Fruit fly (Drosophila melanogaster) ovary, adult (tissue): ENCODE measurements around the gene Rev1.

Experiments
- CG17801 ChIP-seq: fragments of 200-800 bp; optimal IDR thresholded peaks from 2 replicates; lab custom pipeline; 2019; ENCODE audit warnings: missing biosample characterization, mild to moderate bottlenecking, missing genetic modification characterization, moderate library complexity; ENCODE audit not compliant: partially characterized antibody

Gene Rev1

DNA sequence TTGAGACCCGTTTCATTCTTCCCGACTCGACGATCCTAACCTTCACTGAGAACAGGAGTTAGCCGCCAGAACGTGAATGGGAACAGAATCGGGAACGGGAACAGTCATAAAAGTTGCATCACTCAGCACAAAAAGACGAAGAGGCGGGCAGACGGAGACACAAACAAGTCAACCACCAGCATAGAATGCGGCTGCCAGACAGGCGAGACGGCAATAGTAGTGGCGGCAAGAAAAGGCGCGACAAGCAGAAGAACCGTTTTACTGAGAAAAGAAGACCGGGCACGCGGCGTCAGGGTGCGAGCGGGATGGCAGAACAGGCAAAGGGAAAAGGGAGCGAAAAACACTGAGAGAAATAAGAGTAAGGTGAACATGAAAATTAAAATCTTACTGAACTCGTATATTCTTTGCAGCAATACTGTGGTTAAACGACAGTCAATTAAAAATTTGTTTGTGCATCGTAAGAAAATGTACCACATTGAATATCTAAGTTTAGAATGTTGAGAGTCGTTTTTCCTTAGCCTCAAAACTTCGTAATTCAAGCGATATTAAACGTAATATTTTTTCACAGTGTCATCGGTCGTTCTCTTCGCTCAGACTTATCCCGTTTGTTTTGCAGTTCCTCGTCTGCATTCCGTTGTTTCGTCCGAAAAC is 13.7 kb upstream of the Rev1 start:
- peak; percentile 88 for TF ChIP-seq CG17801 (GFP tag; lab: Kevin White, UChicago)

DNA sequence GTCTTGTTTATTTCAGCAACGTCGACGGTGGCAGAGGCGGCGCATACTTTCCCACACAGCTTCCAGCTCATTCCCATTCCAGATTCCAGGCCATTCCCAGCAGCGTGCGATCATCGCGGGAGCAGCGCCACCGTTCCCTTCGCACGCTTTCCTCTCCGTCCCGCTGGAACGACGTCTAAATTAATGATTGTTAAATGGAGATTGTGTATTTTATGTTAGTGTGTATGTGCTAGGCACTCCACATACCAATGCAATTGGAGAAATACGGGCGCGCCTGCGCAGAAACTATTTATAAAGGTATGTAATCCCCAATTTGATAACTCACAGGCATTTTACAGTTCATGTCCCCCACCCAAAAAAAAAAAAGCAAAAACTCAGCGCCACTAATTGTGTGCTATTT is 12.7 kb upstream of the Rev1 start:
- TF ChIP-seq CG17801 (GFP tag; lab: Kevin White, UChicago): no peak

DNA sequence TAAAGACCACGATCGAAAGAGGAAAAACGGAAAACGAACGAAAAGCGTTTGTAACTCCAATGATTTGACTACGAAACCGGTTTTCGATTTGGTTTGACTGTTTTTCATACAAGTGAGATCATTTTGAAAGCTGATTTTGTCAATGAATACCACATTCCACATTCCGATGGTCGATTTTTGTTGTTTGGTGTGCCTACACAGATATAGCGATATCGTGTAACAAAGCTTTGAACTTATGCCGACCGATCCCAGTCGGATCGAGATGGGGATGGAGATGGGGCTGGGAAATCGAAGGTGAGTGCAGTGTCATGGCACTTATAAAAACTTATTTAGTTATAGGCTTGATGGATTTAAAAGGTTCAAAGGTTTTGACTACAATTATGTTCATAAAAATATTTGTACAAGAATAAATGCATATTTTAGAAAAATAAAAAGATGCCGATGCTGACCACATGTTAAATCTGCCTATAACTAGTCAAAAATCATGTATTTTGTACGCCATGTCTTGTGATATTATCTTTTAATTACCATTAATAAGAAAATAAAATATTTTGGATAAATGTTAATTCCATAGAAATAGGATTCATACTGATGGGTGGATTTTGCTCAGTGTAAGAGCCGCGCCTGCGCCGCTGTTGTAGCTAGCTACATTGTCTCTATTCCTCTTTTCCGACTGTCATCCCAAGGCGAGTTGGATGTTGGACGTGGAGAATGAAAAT is 11.9 kb upstream of the Rev1 start:
- TF ChIP-seq CG17801 (GFP tag; lab: Kevin White, UChicago): no peak

DNA sequence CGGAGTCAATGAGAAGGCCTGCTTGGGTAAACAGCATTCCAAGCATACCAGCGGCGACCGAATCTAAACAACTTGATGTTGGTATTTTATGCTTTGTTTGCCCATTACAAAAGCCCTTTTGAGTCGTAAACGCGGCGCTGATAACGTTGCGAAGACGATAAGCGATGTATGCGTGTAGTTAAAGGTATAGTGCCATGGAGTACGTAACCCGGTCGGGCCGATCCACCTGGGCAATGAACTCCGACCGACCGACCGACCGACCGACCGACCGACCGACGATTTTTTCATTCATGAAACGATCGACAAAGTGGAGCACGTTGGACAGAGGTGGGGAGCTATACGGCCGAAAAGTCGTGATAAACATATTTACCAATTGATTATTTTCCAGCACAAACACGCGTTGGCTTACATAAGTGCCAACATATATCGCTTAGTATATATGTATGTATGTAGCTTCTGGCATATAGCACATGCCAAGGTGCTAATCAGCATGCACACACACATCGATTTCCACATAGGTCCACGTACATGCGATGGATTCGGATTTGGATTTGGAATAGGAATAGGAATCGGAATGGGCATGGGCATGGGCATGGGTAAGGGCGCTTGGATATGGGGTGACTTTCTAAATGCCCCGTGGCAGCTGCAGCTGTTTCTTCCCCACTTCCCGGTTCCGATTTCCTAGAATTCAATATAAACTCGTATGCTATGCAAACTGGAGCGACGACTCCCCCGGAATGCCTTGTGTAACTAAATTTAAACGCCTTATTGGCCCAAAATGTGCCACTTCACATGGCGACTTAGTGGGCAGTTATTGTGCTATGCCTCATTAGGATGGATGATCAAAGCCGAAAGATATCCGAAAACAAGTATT is 11.1 kb upstream of the Rev1 start:
- TF ChIP-seq CG17801 (GFP tag; lab: Kevin White, UChicago): no peak

DNA sequence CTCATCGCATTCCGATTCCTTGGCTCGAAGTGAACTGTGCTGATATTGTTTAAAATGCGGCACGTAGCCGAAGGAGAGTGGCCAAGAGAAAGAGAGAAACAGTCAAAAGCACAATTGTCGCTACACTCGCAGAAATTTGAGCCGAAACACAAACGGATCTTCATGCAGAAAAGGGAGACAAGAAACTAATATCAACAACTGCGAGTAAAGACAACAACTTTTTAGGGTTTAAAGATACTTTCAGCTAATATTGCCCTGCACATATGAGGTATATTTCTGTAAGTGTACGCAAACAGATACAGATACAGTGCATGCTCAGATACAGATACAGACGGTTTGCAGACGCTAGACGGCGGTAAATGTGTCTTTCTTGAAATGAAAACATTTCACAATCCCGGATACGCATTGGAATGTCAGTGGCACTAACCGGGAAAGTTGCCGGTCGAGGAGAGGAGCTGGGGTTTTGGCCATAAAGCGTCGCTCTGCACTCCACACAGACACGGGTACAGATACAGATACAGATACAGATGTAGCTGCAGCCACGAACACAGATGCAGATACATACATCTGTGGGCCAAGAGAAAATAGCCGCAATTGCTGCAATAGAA is 9.9 kb upstream of the Rev1 start:
- peak; percentile 9 for TF ChIP-seq CG17801 (GFP tag; lab: Kevin White, UChicago)

DNA sequence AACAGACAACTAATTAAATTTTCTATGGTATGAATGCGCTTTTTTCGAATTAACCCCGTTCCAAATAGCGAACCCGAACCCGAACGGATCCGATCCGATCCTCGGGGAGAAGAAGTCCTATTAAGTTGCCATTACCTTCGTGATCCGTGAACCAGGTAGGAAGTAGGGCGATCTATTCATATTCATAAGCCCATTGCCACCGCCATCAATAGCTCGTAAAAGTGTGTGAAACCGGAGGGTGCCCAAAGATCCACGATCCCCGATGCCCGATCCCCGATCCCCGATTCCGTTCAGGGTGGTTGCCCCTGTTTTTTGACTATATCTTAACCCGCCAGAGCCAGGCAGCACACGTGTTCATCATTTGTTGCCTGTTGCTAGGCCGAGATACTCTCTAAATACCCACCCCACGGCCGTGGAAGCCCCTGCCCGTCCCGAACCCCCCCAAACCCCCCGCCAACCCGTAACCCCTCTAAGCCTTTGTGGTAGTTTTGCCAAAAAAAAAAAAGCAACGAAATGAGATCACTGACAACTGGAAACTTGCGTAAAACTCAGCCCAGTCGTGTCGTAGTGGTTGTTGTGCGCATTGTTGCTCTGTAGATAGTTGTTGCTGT is 8.6 kb upstream of the Rev1 start:
- TF ChIP-seq CG17801 (GFP tag; lab: Kevin White, UChicago): no peak

DNA sequence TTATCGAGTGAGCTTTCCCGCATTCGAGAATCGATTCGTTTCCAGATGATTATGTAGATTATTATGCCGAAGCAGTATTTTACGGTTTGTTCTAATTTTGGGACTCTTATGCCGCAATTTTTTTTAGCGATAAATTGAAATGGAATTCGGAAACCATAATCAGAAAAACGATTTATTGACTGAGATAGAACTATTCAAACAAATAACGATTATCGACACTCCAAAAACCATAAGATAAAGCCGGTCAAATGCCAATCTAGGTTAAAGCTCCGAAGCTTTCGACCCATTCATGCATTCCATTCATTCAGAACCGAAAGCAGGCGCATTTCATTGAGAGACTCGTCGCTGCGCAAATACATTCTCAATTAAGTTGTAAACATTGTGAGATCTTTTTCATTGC is 6.6 kb upstream of the Rev1 start:
- no peak for TF ChIP-seq CG17801 (GFP tag; lab: Kevin White, UChicago)

DNA sequence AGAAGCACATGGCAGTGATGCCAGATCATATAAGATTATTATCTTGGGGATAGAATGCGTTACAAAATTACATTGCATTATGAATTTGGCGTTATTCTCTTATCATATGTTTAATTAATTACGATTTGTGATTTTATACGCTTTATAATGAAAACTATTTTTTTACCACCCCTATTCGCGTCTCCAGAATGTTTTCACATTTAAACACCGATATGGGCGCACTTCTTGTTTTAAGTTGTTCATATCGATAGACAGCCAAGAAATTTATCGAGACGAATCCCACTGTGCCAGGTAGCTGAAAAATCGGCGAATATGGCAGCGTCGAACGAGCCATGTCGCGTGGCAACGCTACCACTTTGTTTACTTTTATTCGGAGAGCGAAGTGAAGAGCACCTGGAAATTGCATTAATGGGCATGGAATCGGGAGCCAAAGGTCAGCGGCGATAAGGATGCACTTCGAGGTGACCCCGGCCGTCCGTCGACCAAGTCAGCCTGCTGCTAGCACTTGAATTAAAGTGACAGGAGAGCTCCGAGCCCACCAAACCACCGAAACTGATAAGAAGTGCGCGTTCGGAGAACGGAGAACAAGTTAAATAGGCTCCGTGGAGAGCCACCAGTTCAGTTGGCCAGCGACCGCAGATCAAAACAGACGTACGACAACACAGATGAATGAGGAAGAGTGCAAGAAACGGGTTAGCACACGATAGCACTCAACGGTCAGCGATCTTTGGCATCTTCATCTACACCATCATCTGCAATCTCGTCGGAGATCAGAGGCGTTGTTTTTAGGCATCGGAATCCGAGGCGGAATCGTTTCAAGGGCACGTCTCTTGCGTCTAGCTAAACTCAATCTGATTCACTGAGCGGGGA is 5.8 kb upstream of the Rev1 start, which contains the start of gene Gale:
Gene Gale (plus strand): TSS at position 401 of the 870 bp plus-strand sequence.
- no peak for TF ChIP-seq CG17801 (GFP tag; lab: Kevin White, UChicago)

DNA sequence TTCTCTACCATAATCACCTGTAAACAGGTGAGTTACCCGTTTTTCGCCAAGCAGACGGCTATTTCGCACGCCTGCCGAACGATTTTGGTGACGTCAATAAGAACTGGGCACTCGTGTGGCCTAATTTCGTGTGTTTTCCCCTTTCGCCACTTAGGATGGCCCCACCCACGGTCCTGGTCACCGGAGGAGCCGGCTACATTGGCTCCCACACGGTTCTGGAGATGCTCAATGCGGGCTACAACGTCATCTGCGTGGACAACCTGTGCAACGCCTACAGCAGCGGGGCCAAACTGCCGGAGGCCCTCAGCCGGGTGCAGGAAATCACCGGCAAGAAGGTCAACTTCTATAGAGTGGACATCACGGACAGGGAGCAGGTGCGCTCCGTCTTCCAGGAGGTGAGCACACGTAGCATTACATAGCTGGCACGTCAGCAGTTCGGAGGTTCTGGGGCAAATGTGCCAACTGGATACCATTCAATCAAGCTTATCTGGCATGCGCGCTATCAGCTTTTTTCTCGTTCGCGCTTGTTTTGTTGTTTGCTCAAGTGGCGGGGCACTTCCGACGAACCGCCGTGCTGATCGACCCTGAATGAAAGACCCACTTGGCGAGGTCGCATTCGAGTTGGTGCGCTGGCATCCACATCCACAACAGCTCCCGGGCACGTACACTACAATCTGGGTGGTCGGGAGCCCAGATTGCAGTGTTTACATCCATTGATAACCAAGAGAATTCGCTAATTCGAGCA is 5.0 kb upstream of the Rev1 start:
- TF ChIP-seq CG17801 (GFP tag; lab: Kevin White, UChicago): no peak

DNA sequence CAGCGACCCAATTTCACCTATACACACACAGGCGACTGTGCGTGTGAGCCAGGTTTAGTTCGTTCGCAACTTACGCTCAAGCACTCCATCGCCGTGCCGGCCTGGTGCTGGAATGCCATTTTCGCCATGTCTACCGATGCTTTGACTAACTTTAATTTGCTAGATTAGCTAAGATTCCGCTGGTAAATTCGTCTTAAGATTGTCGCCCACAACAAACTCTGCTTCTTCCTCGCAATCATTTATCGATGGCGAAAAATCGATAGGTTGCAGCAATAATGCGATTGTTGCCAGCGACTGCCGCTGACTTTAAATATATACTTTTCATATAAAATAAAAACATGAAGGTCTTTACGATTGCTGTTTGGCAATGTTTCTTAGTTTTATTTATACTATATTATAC is 1.5 kb upstream of the Rev1 start, which contains the start of gene CG3402:
Gene CG3402 (minus strand): TSS at position 245 of the 400 bp plus-strand sequence.
- TF ChIP-seq CG17801 (GFP tag; lab: Kevin White, UChicago): no peak

DNA sequence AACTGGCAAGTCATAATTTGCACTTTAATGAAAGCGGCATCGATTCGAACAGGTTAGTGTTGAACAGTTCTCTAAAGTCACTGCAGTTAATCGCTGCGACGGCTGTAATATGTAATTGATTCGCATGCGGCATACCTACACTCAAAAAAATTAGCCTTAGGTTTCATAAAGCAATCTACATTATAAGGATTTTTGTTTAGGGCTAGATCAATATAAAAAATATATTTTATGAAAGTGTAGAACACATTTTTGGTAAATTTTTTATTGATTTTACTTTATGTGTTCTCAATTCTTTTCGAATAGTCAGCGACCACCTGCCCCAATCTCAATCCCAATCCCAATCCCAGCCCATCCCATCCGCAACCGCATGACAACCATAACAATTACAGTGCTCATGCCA is 4.1 kb downstream of the Rev1 start:
- no peak for TF ChIP-seq CG17801 (GFP tag; lab: Kevin White, UChicago)

DNA sequence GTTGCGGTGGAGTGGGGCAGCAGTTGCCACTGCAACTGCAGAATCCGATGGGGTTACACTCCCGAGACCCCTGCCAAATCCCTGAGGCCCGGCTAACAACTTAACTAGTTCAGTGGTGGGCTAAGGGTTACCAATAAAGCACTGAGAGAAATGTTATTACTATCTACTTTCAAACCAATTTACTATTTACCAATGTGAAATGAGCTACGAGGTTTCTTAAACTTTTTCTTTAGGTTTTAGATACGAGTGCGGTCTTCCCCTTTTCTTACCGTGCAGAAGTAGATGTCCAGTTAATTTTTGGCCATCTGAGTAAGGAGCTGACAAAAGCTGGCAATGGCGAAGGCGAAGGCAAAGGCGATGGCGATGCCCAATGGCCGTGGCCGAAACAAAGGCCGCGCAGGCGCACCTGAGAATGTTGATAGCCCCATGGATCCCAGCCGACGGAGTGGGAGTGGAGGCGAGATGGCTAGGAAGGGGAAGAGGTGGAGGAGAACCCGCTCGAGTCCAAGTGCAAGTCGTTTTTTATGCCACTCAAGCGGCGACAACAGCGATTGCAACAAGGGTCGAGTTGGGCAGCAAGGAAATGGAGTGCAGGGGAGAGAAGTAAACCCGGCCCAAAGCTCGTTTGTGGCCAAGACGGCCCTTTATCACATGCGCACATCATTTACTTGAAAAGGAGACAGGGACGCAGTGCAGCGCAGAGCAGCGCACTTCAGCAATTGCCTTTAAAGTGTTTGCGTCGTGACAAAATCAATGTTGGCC is 6.3 kb downstream of the Rev1 start:
- TF ChIP-seq CG17801 (GFP tag; lab: Kevin White, UChicago): no peak
